Worm (Caenorhabditis elegans) whole organism, early embryonic: ENCODE results near the gene tre-5.

Experiments
- ama-1 ChIP-seq: fragments of 150-350 bp; optimal IDR thresholded peaks from 2 replicates; lab custom pipeline; 2014
- tbx-11 ChIP-seq: fragments of 200-800 bp; sonication (Bioruptor generic); IDR thresholded peaks from 2 replicates; pipeline ENCODE4 v1.3.6; 2022; ENCODE audit warnings: missing genetic modification characterization, missing compliant biosample characterization
- tra-4 ChIP-seq: sonication (generic microtip); optimal IDR thresholded peaks from 2 replicates; lab custom pipeline; 2017; ENCODE audit warnings: missing genetic modification characterization, missing compliant biosample characterization

DNA sequence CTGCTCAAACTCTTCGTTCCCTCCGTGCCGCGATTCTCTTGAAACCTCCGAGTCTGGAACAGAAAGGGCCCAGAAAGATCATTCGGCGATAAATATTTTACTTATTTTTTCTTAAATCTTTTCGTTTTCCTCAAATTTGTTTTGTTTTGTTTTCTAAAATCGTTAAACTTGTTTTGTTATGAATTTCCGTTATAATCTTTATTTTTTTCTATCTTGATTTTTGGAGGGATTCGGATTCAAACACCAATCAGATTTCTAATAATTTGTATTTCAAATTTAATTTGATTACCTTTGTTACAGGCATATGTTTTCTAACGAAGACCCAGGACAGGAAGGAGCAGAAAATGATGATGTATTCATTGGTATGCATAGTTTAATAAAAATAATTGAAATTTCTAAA is 7.8 kb downstream of the tre-5 start, which contains the start of gene C23H3.5:
- TF ChIP-seq tra-4 (tag; lab: Kevin White, UChicago) (no peak), tbx-11 (GFP tag; lab: Robert Waterston, UW) (no peak), ama-1 (lab: Kevin White, UChicago) (no peak)
